Worm (Caenorhabditis elegans) whole organism, L1 larva: ENCODE data around the gene F42G2.2.

Experiments used
- C16A3.4 ChIP-seq: fragments of 150-350 bp; optimal IDR thresholded peaks from 2 replicates; lab custom pipeline; 2014; ENCODE audit warnings: missing biosample characterization, missing genetic modification characterization
- C34B4.2 ChIP-seq: sonication (generic microtip); optimal IDR thresholded peaks from 2 replicates; lab custom pipeline; 2017; ENCODE audit warnings: mild to moderate bottlenecking, missing genetic modification characterization, missing compliant biosample characterization
- F16B12.6 ChIP-seq: fragments of 150-350 bp; optimal IDR thresholded peaks from 2 replicates; lab custom pipeline; 2014; ENCODE audit warnings: missing biosample characterization, missing genetic modification characterization
- Y116A8C.19 ChIP-seq: sonication (generic microtip); optimal IDR thresholded peaks from 2 replicates; lab custom pipeline; 2016; ENCODE audit warnings: missing compliant biosample characterization, missing genetic modification characterization, borderline replicate concordance
- alr-1 ChIP-seq: fragments of 200-800 bp; sonication (Bioruptor generic); optimal IDR thresholded peaks from 2 replicates; lab custom pipeline; 2018; ENCODE audit warnings: borderline replicate concordance, mild to moderate bottlenecking, missing genetic modification characterization, missing compliant biosample characterization
- ama-1 ChIP-seq: fragments of 150-350 bp; optimal IDR thresholded peaks from 2 replicates; lab custom pipeline; 2014
- ceh-63 ChIP-seq: fragments of 200-800 bp; sonication (Bioruptor generic); optimal IDR thresholded peaks from 2 replicates; lab custom pipeline; 2018; ENCODE audit warnings: mild to moderate bottlenecking, missing genetic modification characterization, missing compliant biosample characterization
- ceh-8 ChIP-seq: fragments of 200-800 bp; sonication (Bioruptor generic); optimal IDR thresholded peaks from 2 replicates; lab custom pipeline; 2018; ENCODE audit warnings: mild to moderate bottlenecking, missing genetic modification characterization, moderate library complexity, missing compliant biosample characterization
- ceh-82 ChIP-seq, 3 experiments: fragments of 150-350 bp in 1 of 3; sonication (generic microtip) in 2 of 3; optimal IDR thresholded peaks; 2 replicates each; lab custom pipeline; 2014 to 2017; ENCODE audit warnings: missing biosample characterization in 3 of 3, missing genetic modification characterization in 3 of 3
- ceh-88 ChIP-seq: fragments of 200-800 bp; sonication (Bioruptor generic); IDR thresholded peaks from 2 replicates; pipeline ENCODE4 v1.3.6; 2022; ENCODE audit warnings: missing genetic modification characterization, missing compliant biosample characterization
- ceh-90 ChIP-seq: sonication (generic microtip); optimal IDR thresholded peaks from 2 replicates; lab custom pipeline; 2016; ENCODE audit warnings: missing genetic modification characterization, missing compliant biosample characterization
- dpl-1 ChIP-seq, 3 experiments: fragments of 150-350 bp in 2 of 3; sonication (generic microtip) in 1 of 3; optimal IDR thresholded peaks; 2 replicates each; lab custom pipeline; 2014 to 2017; ENCODE audit warnings: missing biosample characterization in 3 of 3, missing genetic modification characterization in 3 of 3, missing genetic modification reagents in 3 of 3
- dsc-1 ChIP-seq: sonication (generic microtip); optimal IDR thresholded peaks from 2 replicates; lab custom pipeline; 2016; ENCODE audit warnings: mild to moderate bottlenecking, missing genetic modification characterization, missing compliant biosample characterization
- efl-1 ChIP-seq, 4 experiments: fragments of 150-350 bp; optimal IDR thresholded peaks in 3 of 4; peaks in 1 of 4; 1 replicate in 1 of 4; 2 replicates in 3 of 4; lab custom pipeline; 2014; ENCODE audit warnings: missing biosample characterization in 2 of 4, missing genetic modification characterization in 2 of 4, missing genetic modification reagents in 2 of 4
- efl-3 ChIP-seq: fragments of 200-800 bp; sonication (Bioruptor generic); optimal IDR thresholded peaks from 2 replicates; lab custom pipeline; 2018; ENCODE audit warnings: mild to moderate bottlenecking, missing genetic modification characterization, missing compliant biosample characterization
- egl-13 ChIP-seq: sonication (generic microtip); optimal IDR thresholded peaks from 2 replicates; lab custom pipeline; 2016; ENCODE audit warnings: missing genotype, missing genetic modification reagents, missing genetic modification characterization, missing compliant biosample characterization
- elt-3 ChIP-seq, 6 experiments: fragments of 150-350 bp in 1 of 6; sonication (generic microtip); optimal IDR thresholded peaks; 2 replicates each; lab custom pipeline; 2017 to 2018; ENCODE audit warnings: missing biosample characterization in 6 of 6, missing genetic modification characterization in 6 of 6, inconsistent platforms in 1 of 6
- ets-5 ChIP-seq: fragments of 200-800 bp; sonication (Bioruptor generic); IDR thresholded peaks from 2 replicates; pipeline ENCODE4 v1.3.6; 2022; ENCODE audit warnings: missing genetic modification characterization, missing compliant biosample characterization
- fkh-4 ChIP-seq: sonication (generic microtip); optimal IDR thresholded peaks from 2 replicates; lab custom pipeline; 2016; ENCODE audit warnings: missing compliant biosample characterization, missing genetic modification characterization, borderline replicate concordance
- fkh-8 ChIP-seq: sonication (generic microtip); optimal IDR thresholded peaks from 2 replicates; lab custom pipeline; 2016; ENCODE audit warnings: mild to moderate bottlenecking, missing genetic modification characterization, missing compliant biosample characterization
- hlh-4 ChIP-seq: sonication (generic microtip); optimal IDR thresholded peaks from 2 replicates; lab custom pipeline; 2016; ENCODE audit warnings: mild to moderate bottlenecking, missing genetic modification characterization, missing compliant biosample characterization
- irx-1 ChIP-seq: sonication (generic microtip); optimal IDR thresholded peaks from 2 replicates; lab custom pipeline; 2016; ENCODE audit warnings: missing genetic modification characterization, missing compliant biosample characterization
- jun-1 ChIP-seq: fragments of 150-350 bp; optimal IDR thresholded peaks from 2 replicates; lab custom pipeline; 2014; ENCODE audit warnings: missing biosample characterization, missing genetic modification reagents, missing genetic modification characterization
- lin-13 ChIP-seq: fragments of 150-350 bp; optimal IDR thresholded peaks from 2 replicates; lab custom pipeline; 2014; ENCODE audit warnings: missing biosample characterization, missing genetic modification reagents, missing genetic modification characterization
- lin-14 ChIP-seq: fragments of 200-800 bp; sonication (Bioruptor generic); optimal IDR thresholded peaks from 2 replicates; lab custom pipeline; 2018; ENCODE audit warnings: mild to moderate bottlenecking, missing genetic modification characterization, moderate library complexity, missing compliant biosample characterization
- lin-35 ChIP-seq, 2 experiments: fragments of 150-350 bp; optimal IDR thresholded peaks; 2 replicates each; lab custom pipeline; 2014; ENCODE audit warnings: missing biosample characterization in 2 of 2, missing genetic modification characterization in 2 of 2, missing genetic modification reagents in 2 of 2
- mdl-1 ChIP-seq, 2 experiments: fragments of 150-350 bp; optimal IDR thresholded peaks; 2 replicates each; lab custom pipeline; 2014 to 2017; ENCODE audit warnings: missing biosample characterization in 2 of 2, missing genetic modification characterization in 2 of 2, inconsistent platforms in 1 of 2
- mef-2 ChIP-seq: fragments of 150-350 bp; optimal IDR thresholded peaks from 2 replicates; lab custom pipeline; 2014; ENCODE audit warnings: missing biosample characterization, missing genetic modification characterization
- nhr-11 ChIP-seq: fragments of 150-350 bp; optimal IDR thresholded peaks from 2 replicates; lab custom pipeline; 2014; ENCODE audit warnings: missing biosample characterization, missing genetic modification characterization
- nhr-12 ChIP-seq: sonication (generic microtip); optimal IDR thresholded peaks from 2 replicates; lab custom pipeline; 2017; ENCODE audit warnings: missing biosample characterization, missing genetic modification characterization
- nhr-237 ChIP-seq: fragments of 150-350 bp; optimal IDR thresholded peaks from 2 replicates; lab custom pipeline; 2014; ENCODE audit warnings: missing biosample characterization, missing genetic modification characterization
- nhr-28 ChIP-seq: fragments of 150-350 bp; optimal IDR thresholded peaks from 2 replicates; lab custom pipeline; 2014; ENCODE audit warnings: missing biosample characterization, missing genetic modification characterization
- nhr-47 ChIP-seq: sonication (generic microtip); optimal IDR thresholded peaks from 2 replicates; lab custom pipeline; 2016; ENCODE audit warnings: mild to moderate bottlenecking, missing genetic modification characterization, moderate library complexity, missing compliant biosample characterization
- nhr-71 ChIP-seq: sonication (generic microtip); optimal IDR thresholded peaks from 2 replicates; lab custom pipeline; 2016; ENCODE audit warnings: mild to moderate bottlenecking, missing genetic modification characterization, moderate library complexity, missing compliant biosample characterization
- nhr-77 ChIP-seq: fragments of 150-350 bp; optimal IDR thresholded peaks from 2 replicates; lab custom pipeline; 2014; ENCODE audit warnings: missing biosample characterization, missing genetic modification characterization
- pax-3 ChIP-seq: fragments of 200-800 bp; sonication (Bioruptor generic); optimal IDR thresholded peaks from 2 replicates; lab custom pipeline; 2018; ENCODE audit warnings: mild to moderate bottlenecking, missing genetic modification characterization, moderate library complexity, missing compliant biosample characterization
- pqm-1 ChIP-seq: sonication (generic microtip); optimal IDR thresholded peaks from 3 replicates; lab custom pipeline; 2017; ENCODE audit warnings: missing biosample characterization, missing genetic modification characterization
- snpc-4 ChIP-seq: fragments of 150-350 bp; optimal IDR thresholded peaks from 2 replicates; lab custom pipeline; 2014; ENCODE audit warnings: missing biosample characterization, missing genetic modification characterization
- sptf-1 ChIP-seq: fragments of 150-350 bp; optimal IDR thresholded peaks from 2 replicates; lab custom pipeline; 2014; ENCODE audit warnings: missing biosample characterization, missing genetic modification characterization
- sup-37 ChIP-seq: fragments of 200-800 bp; sonication (Bioruptor generic); optimal IDR thresholded peaks from 2 replicates; lab custom pipeline; 2018; ENCODE audit warnings: mild to moderate bottlenecking, missing genetic modification characterization, missing compliant biosample characterization
- tbx-2 ChIP-seq: sonication (generic microtip); optimal IDR thresholded peaks from 2 replicates; lab custom pipeline; 2016; ENCODE audit warnings: missing genetic modification characterization, missing compliant biosample characterization
- tlp-1 ChIP-seq: fragments of 150-350 bp; optimal IDR thresholded peaks from 2 replicates; lab custom pipeline; 2014; ENCODE audit warnings: missing biosample characterization, missing genetic modification characterization
- unc-98 ChIP-seq: fragments of 200-800 bp; sonication (Bioruptor generic); IDR thresholded peaks from 2 replicates; pipeline ENCODE4 v1.3.6; 2022; ENCODE audit warnings: missing genetic modification characterization, missing compliant biosample characterization
- vab-15 ChIP-seq: sonication (generic microtip); optimal IDR thresholded peaks from 2 replicates; lab custom pipeline; 2017; ENCODE audit warnings: missing genotype, mild to moderate bottlenecking, missing genetic modification characterization, missing compliant biosample characterization
- zag-1 ChIP-seq: fragments of 150-350 bp; optimal IDR thresholded peaks from 2 replicates; lab custom pipeline; 2014; ENCODE audit warnings: missing biosample characterization, missing genetic modification characterization

F42G2.2 gene

DNA sequence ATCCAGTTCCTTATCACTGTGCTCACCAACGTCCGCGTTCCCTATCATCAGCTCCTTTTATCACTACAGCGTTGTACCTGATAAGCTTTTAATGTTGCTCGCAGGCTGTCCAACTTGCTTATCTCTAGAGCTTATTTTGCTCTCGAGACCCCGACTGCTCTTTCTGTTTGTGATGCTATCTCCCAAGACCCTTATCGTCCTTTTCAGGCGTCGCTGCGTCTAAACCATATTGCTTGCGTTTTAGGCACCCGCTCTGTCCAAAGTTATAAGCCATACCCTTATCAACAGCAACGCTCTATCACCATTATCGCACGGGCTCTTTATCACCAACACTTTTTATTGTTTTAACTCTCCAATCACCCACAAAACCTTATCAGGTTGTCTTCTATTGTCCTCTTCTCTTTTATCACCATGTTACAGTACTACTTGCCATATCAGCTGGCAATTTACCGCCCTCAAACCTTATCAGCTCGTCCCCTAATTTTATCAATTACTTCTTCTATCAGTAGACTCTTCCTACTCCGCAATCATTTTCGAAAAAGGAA is 43.5 kb upstream of the F42G2.2 start (continued):
- TF ChIP-seq irx-1 (no peak), pax-3 (peak; percentile 90), nhr-11 (tag; lab: Kevin White, UChicago) (no peak), tlp-1 (tag; lab: Kevin White, UChicago) (peak; percentile 60), jun-1 (tag; lab: Kevin White, UChicago) (peak; percentile 92), ceh-63 (GFP tag; lab: Kevin White, UChicago) (no peak), zag-1 (tag; lab: Kevin White, UChicago) (no peak), pqm-1 (tag; lab: Kevin White, UChicago) (peak; percentile 96), ceh-90 (no peak), mef-2 (tag; lab: Kevin White, UChicago) (no peak), lin-14 (GFP tag; lab: Kevin White, UChicago) (peak; percentile 33), ets-5 (GFP tag; lab: Robert Waterston, UW) (no peak), dsc-1 (tag; lab: Kevin White, UChicago) (no peak), ceh-8 (no peak), hlh-4 (tag; lab: Kevin White, UChicago) (no peak), fkh-8 (tag; lab: Kevin White, UChicago) (no peak), tbx-2 (tag; lab: Kevin White, UChicago) (peak; percentile 19), ceh-82 (tag; optimal IDR thresholded peaks at IDR 0.05; lab: Kevin White, UChicago) (no peak), lin-13 (GFP tag; lab: Kevin White, UChicago) (no peak), ceh-88 (GFP tag; lab: Robert Waterston, UW) (no peak), dpl-1 (GFP tag; optimal IDR thresholded peaks at IDR 0.05; lab: Kevin White, UChicago) (no peak), efl-1 (optimal IDR thresholded peaks at IDR 0.05; lab: Kevin White, UChicago) (no peak), efl-1 (GFP tag; optimal IDR thresholded peaks at IDR 0.05 in 1 of 2; lab: Kevin White, UChicago) (peak in 1 of 2 experiments; percentile 80), F16B12.6 (tag; lab: Kevin White, UChicago) (no peak), mdl-1 (tag; optimal IDR thresholded peaks at IDR 0.05; lab: Kevin White, UChicago) (peak in 1 of 2 experiments; percentile 8), nhr-28 (tag; lab: Kevin White, UChicago) (no peak), egl-13 (tag; lab: Kevin White, UChicago) (peak; percentile 94), sup-37 (GFP tag; lab: Kevin White, UChicago) (no peak), fkh-4 (tag; lab: Kevin White, UChicago) (no peak), nhr-47 (tag; lab: Kevin White, UChicago) (no peak), efl-3 (GFP tag; lab: Kevin White, UChicago) (no peak), nhr-237 (tag; lab: Kevin White, UChicago) (no peak), snpc-4 (tag; lab: Kevin White, UChicago) (no peak), lin-35 (GFP tag; optimal IDR thresholded peaks at IDR 0.05; lab: Kevin White, UChicago) (peak in 1 of 2 experiments; percentile 60), alr-1 (tag; lab: Kevin White, UChicago) (no peak)

DNA sequence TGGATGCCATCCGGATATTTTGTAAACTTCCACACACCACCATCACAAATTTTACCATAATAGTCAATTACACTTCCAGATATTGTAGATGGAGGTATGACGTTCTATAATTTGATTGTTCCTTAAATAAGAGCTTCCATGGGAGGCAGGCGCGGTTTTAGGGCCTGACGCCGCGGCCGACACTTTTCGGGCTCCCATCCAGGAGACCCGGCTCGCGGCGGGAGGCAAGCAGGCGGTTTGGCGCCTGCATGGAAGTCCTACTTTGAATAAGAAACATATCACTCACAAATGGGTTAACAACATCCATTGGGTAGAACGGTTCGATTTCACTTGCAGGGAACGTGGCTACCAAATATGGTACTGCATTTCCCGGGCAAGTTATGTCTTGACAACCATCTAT is 42.3 kb upstream of the F42G2.2 start:
- TF ChIP-seq nhr-12 (tag; lab: Kevin White, UChicago) (no peak), tlp-1 (tag; lab: Kevin White, UChicago) (no peak), zag-1 (tag; lab: Kevin White, UChicago) (no peak), efl-3 (GFP tag; lab: Kevin White, UChicago) (no peak), F16B12.6 (tag; lab: Kevin White, UChicago) (no peak), unc-98 (GFP tag; lab: Robert Waterston, UW) (no peak), dpl-1 (GFP tag; optimal IDR thresholded peaks at IDR 0.05; lab: Kevin White, UChicago) (no peak), vab-15 (no peak)

DNA sequence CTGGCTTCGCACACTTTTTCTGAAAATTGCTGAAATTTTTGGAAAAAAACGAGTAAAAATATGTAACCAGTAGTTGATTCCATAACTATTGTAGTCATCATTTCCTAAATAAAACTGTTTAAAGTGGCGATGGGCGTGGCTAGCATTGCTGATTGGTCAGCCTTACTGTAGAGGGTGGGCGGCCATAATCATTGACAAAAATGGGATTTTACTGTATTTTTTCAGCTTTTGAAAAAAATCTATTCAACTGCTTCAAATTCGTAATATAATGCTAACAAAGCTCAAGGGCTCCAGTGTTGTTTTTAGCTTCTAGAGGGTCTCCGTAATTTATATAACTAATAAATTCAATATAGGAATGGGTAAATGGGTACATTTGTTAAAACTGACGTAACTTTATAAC is 41.8 kb upstream of the F42G2.2 start, which contains the start of gene F16G10.7:
F16G10.7 (minus strand) TSS at position 101 of the 400 bp plus-strand sequence.
- TF ChIP-seq sptf-1 (tag; lab: Kevin White, UChicago) (no peak), mef-2 (tag; lab: Kevin White, UChicago) (no peak), nhr-47 (tag; lab: Kevin White, UChicago) (no peak), C16A3.4 (tag; lab: Kevin White, UChicago) (no peak), nhr-77 (tag; lab: Kevin White, UChicago) (no peak), alr-1 (tag; lab: Kevin White, UChicago) (no peak), nhr-28 (tag; lab: Kevin White, UChicago) (no peak), C34B4.2 (tag; lab: Kevin White, UChicago) (no peak), sup-37 (GFP tag; lab: Kevin White, UChicago) (no peak), nhr-71 (tag; lab: Kevin White, UChicago) (no peak), ama-1 (lab: Kevin White, UChicago) (no peak), Y116A8C.19 (no peak), jun-1 (tag; lab: Kevin White, UChicago) (no peak), elt-3 (tag; optimal IDR thresholded peaks at IDR 0.05; lab: Kevin White, UChicago) (no peak)
- TF ChIP-seq, all 84 proteins: peak for 0
